Fruit fly (Drosophila melanogaster): ENCODE measurements around the gene Tfb5.

Gene Tfb5

DNA sequence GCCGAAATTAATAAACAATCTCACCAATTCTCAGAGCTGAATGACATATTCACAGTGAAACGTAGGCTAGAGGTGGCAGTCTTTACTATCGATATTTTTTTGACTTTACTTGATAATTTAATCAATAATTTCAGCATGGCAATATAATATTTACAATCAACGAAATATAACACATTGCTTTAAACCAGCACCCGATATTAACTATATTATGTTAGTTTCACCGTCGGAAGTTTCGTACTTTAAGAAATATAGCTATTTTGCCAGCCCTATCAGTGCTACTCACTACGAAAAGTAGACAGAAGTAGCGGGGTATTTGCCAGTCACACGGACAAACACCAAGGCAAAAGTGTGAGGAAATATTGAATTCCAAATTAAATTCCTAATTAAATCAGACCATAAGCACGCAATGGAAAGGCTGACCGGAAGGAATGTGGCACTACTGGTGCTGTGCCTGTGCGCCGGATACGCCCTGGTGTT, at the start of gene Tfb5, which contains the start of the genes CG31917 and SelT:
TSS of gene Tfb5 (minus strand) at position 51 of the 477 bp plus-strand sequence.
TSS of gene CG31917 (minus strand) at position 51 of the 477 bp plus-strand sequence.
TSS of gene SelT (plus strand) at position 139 of the 477 bp plus-strand sequence.
- TF ChIP-seq fkh (GFP tag; optimal IDR thresholded peaks at IDR 0.05) (no peak), pdm3 (GFP tag; optimal IDR thresholded peaks at IDR 0.05) (no peak), CG8319 (GFP tag; optimal IDR thresholded peaks at IDR 0.05) (no peak), Met (GFP tag; optimal IDR thresholded peaks at IDR 0.05) (no peak), Sox15 (GFP tag; optimal IDR thresholded peaks at IDR 0.05) (peak; percentile 31), lz (GFP tag; optimal IDR thresholded peaks at IDR 0.05) (peak; percentile 65), Blimp-1 (GFP tag; optimal IDR thresholded peaks at IDR 0.05) (no peak), CG8632 (GFP tag; optimal IDR thresholded peaks at IDR 0.05) (no peak), CG34406 (GFP tag; optimal IDR thresholded peaks at IDR 0.05) (peak; percentile 5), Hr39 (GFP tag; optimal IDR thresholded peaks at IDR 0.05) (peak; percentile 65), CG3032 (tag; optimal IDR thresholded peaks at IDR 0.05) (peak; percentile 48), CG11294 (GFP tag; IDR thresholded peaks at IDR 0.05) (no peak), cyc (GFP tag; optimal IDR thresholded peaks at IDR 0.05) (peak; percentile 58), Lpt (GFP tag; optimal IDR thresholded peaks at IDR 0.05) (no peak), CG32006 (GFP tag; optimal IDR thresholded peaks at IDR 0.05) (no peak), CG31627 (GFP tag; optimal IDR thresholded peaks at IDR 0.05) (peak; percentile 58), CG10669 (GFP tag; optimal IDR thresholded peaks at IDR 0.05) (no peak), eg (GFP tag; IDR thresholded peaks at IDR 0.05) (peak; percentile 63; the same call in 2 of the 3 replicates), dac (GFP tag; optimal IDR thresholded peaks at IDR 0.05) (no peak), Gug (GFP tag; IDR thresholded peaks at IDR 0.05) (no peak), OdsH (GFP tag; optimal IDR thresholded peaks at IDR 0.05) (no peak), CG9139 (GFP tag; optimal IDR thresholded peaks at IDR 0.05) (no peak), fd85E (GFP tag; optimal IDR thresholded peaks at IDR 0.05) (no peak), CG7368 (GFP tag; optimal IDR thresholded peaks at IDR 0.05) (no peak), acj6 (GFP tag; optimal IDR thresholded peaks at IDR 0.05) (peak; percentile 65), achi (GFP tag; optimal IDR thresholded peaks at IDR 0.05) (peak; percentile 33), Sox102F (GFP tag; optimal IDR thresholded peaks at IDR 0.05) (no peak), CG6808 (GFP tag; optimal IDR thresholded peaks at IDR 0.05) (no peak), CG4318 (GFP tag; optimal IDR thresholded peaks at IDR 0.05) (no peak), topi (GFP tag; optimal IDR thresholded peaks at IDR 0.05) (peak; percentile 43), CG11902 (GFP tag; optimal IDR thresholded peaks at IDR 0.05) (peak; percentile 1), svp (GFP tag) (peak; percentile 86), CG11762 (GFP tag; optimal IDR thresholded peaks at IDR 0.05; ENCODE audit: insufficient read depth) (no peak), Ets21C (GFP tag; optimal IDR thresholded peaks at IDR 0.05) (peak; percentile 54), Hr4 (GFP tag; optimal IDR thresholded peaks at IDR 0.05) (no peak), CG10631 (GFP tag; optimal IDR thresholded peaks at IDR 0.05) (no peak), CG8119 (GFP tag; IDR thresholded peaks at IDR 0.05) (no peak), spab (GFP tag; optimal IDR thresholded peaks at IDR 0.05) (no peak), salr (GFP tag; optimal IDR thresholded peaks at IDR 0.05) (no peak), CG6792 (GFP tag; optimal IDR thresholded peaks at IDR 0.05) (peak; percentile 42), CG16779 (tag; optimal IDR thresholded peaks at IDR 0.05) (no peak), ss (GFP tag; optimal IDR thresholded peaks at IDR 0.05) (no peak), Ets96B (tag; optimal IDR thresholded peaks at IDR 0.05) (peak; percentile 52), dsx (GFP tag; optimal IDR thresholded peaks at IDR 0.05; ENCODE audit: poor library complexity, severe bottlenecking) (no peak), net (GFP tag; optimal IDR thresholded peaks at IDR 0.05) (no peak), CG1621 (tag; optimal IDR thresholded peaks at IDR 0.05) (no peak), CG6854 (GFP tag; optimal IDR thresholded peaks at IDR 0.05) (no peak), Eip78C (GFP tag) (no peak), CG15336 (GFP tag; IDR thresholded peaks at IDR 0.05) (no peak), CG6163 (GFP tag; IDR thresholded peaks at IDR 0.05) (peak; percentile 12; the same call in 1 of the 3 replicates), vri (GFP tag; optimal IDR thresholded peaks at IDR 0.05) (no peak), CG3919 (GFP tag; optimal IDR thresholded peaks at IDR 0.05) (no peak), esn (GFP tag; optimal IDR thresholded peaks at IDR 0.05) (peak; percentile 73)
